Worm (Caenorhabditis elegans) whole organism, L3 larva: ENCODE results near the gene nspb-5.
A peak's percentile ranks its signal among the peaks of the same experiment; 100 is the strongest.

ENCODE experiments used
- R02D3.7 ChIP-seq: fragments of 150-350 bp; optimal IDR thresholded peaks from 2 replicates; lab custom pipeline; 2014; ENCODE audit warnings: missing biosample characterization, missing genetic modification characterization
- ZK546.5 ChIP-seq: sonication (generic microtip); optimal IDR thresholded peaks from 2 replicates; lab custom pipeline; 2017; ENCODE audit warnings: missing biosample characterization, missing genetic modification characterization
- aly-2 ChIP-seq: fragments of 150-350 bp; optimal IDR thresholded peaks from 2 replicates; lab custom pipeline; 2014; ENCODE audit warnings: missing biosample characterization, missing genetic modification characterization
- ama-1 ChIP-seq: fragments of 150-350 bp; optimal IDR thresholded peaks from 2 replicates; lab custom pipeline; 2018
- ceh-16 ChIP-seq: sonication (generic microtip); optimal IDR thresholded peaks from 2 replicates; lab custom pipeline; 2017; ENCODE audit warnings: missing biosample characterization, missing genetic modification characterization
- ceh-28 ChIP-seq: fragments of 150-350 bp; optimal IDR thresholded peaks from 2 replicates; lab custom pipeline; 2014; ENCODE audit warnings: missing biosample characterization, missing genetic modification reagents, missing genetic modification characterization
- ceh-82 ChIP-seq: fragments of 150-350 bp; optimal IDR thresholded peaks from 2 replicates; lab custom pipeline; 2014; ENCODE audit warnings: missing biosample characterization, missing genetic modification characterization
- ceh-9 ChIP-seq: sonication (generic microtip); optimal IDR thresholded peaks from 2 replicates; lab custom pipeline; 2018; ENCODE audit warnings: missing biosample characterization, missing genetic modification characterization
- daf-12 ChIP-seq: fragments of 150-350 bp; optimal IDR thresholded peaks from 2 replicates; lab custom pipeline; 2014; ENCODE audit warnings: missing biosample characterization, missing genetic modification reagents, missing genetic modification characterization
- egl-27 ChIP-seq: sonication (generic microtip); optimal IDR thresholded peaks from 4 replicates; lab custom pipeline; 2017; ENCODE audit warnings: missing biosample characterization, missing genetic modification reagents, missing genetic modification characterization
- egl-5 ChIP-seq: fragments of 150-350 bp; optimal IDR thresholded peaks from 2 replicates; lab custom pipeline; 2017; ENCODE audit warnings: missing biosample characterization, missing genetic modification reagents, missing genetic modification characterization, inconsistent platforms
- elt-1 ChIP-seq: fragments of 150-350 bp; optimal IDR thresholded peaks from 2 replicates; lab custom pipeline; 2014; ENCODE audit warnings: missing biosample characterization, missing genetic modification characterization
- elt-2 ChIP-seq: sonication (generic microtip); optimal IDR thresholded peaks from 2 replicates; lab custom pipeline; 2016; ENCODE audit warnings: missing genetic modification reagents, mild to moderate bottlenecking, missing genetic modification characterization, missing compliant biosample characterization
- elt-3 ChIP-seq, 3 experiments: fragments of 150-350 bp in 1 of 3; sonication (generic microtip) in 2 of 3; optimal IDR thresholded peaks; 2 replicates in 2 of 3; 4 replicates in 1 of 3; lab custom pipeline; 2014 to 2017; ENCODE audit warnings: missing biosample characterization in 3 of 3, missing genetic modification characterization in 3 of 3
- eor-1 ChIP-seq, 2 experiments: fragments of 150-350 bp; optimal IDR thresholded peaks; 2 replicates each; lab custom pipeline; 2014 to 2018; ENCODE audit warnings: missing biosample characterization in 2 of 2, missing genetic modification characterization in 2 of 2
- fkh-10 ChIP-seq: sonication (generic microtip); optimal IDR thresholded peaks from 2 replicates; lab custom pipeline; 2017; ENCODE audit warnings: missing biosample characterization, missing genetic modification reagents, missing genetic modification characterization
- fkh-2 ChIP-seq: fragments of 150-350 bp; optimal IDR thresholded peaks from 2 replicates; lab custom pipeline; 2014; ENCODE audit warnings: missing biosample characterization, missing genetic modification reagents, missing genetic modification characterization
- fos-1 ChIP-seq: fragments of 150-350 bp; optimal IDR thresholded peaks from 2 replicates; lab custom pipeline; 2014; ENCODE audit warnings: missing biosample characterization, missing genetic modification characterization
- hmg-11 ChIP-seq: sonication (generic microtip); optimal IDR thresholded peaks from 2 replicates; lab custom pipeline; 2016; ENCODE audit warnings: missing genetic modification characterization, missing compliant biosample characterization
- jun-1 ChIP-seq: fragments of 150-350 bp; optimal IDR thresholded peaks from 2 replicates; lab custom pipeline; 2014; ENCODE audit warnings: missing biosample characterization, missing genetic modification reagents, missing genetic modification characterization
- lin-15B ChIP-seq: fragments of 150-350 bp; optimal IDR thresholded peaks from 2 replicates; lab custom pipeline; 2014; ENCODE audit warnings: missing biosample characterization, missing genetic modification characterization
- lin-39 ChIP-seq: fragments of 150-350 bp; optimal IDR thresholded peaks from 2 replicates; lab custom pipeline; 2018; ENCODE audit warnings: missing biosample characterization, missing genetic modification reagents, missing genetic modification characterization
- lsy-12 ChIP-seq: sonication (generic microtip); optimal IDR thresholded peaks from 2 replicates; lab custom pipeline; 2016; ENCODE audit warnings: mild to moderate bottlenecking, missing genetic modification characterization, missing compliant biosample characterization
- mdl-1 ChIP-seq: fragments of 150-350 bp; optimal IDR thresholded peaks from 2 replicates; lab custom pipeline; 2014; ENCODE audit warnings: missing biosample characterization, missing genetic modification characterization
- mml-1 ChIP-seq: fragments of 150-350 bp; sonication (generic microtip); optimal IDR thresholded peaks from 3 replicates; lab custom pipeline; 2014; ENCODE audit warnings: missing biosample characterization, missing genetic modification characterization
- nfya-1 ChIP-seq: sonication (generic microtip); optimal IDR thresholded peaks from 2 replicates; lab custom pipeline; 2017; ENCODE audit warnings: missing genetic modification characterization, mild to moderate bottlenecking, missing compliant biosample characterization, antibody characterized with exemption, moderate library complexity; ENCODE audit not compliant: insufficient read depth
- nhr-11 ChIP-seq: fragments of 150-350 bp; optimal IDR thresholded peaks from 2 replicates; lab custom pipeline; 2014; ENCODE audit warnings: missing biosample characterization, missing genetic modification characterization
- nhr-12 ChIP-seq: fragments of 150-350 bp; optimal IDR thresholded peaks from 2 replicates; lab custom pipeline; 2014; ENCODE audit warnings: missing biosample characterization, missing genetic modification characterization
- nhr-23 ChIP-seq: fragments of 150-350 bp; optimal IDR thresholded peaks from 2 replicates; lab custom pipeline; 2014; ENCODE audit warnings: missing biosample characterization, missing genetic modification reagents, missing genetic modification characterization
- nhr-237 ChIP-seq: fragments of 150-350 bp; optimal IDR thresholded peaks from 2 replicates; lab custom pipeline; 2014; ENCODE audit warnings: missing biosample characterization, missing genetic modification characterization
- nhr-25 ChIP-seq: sonication (generic microtip); optimal IDR thresholded peaks from 2 replicates; lab custom pipeline; 2017; ENCODE audit warnings: missing biosample characterization, missing genetic modification characterization
- nhr-28 ChIP-seq: fragments of 150-350 bp; optimal IDR thresholded peaks from 2 replicates; lab custom pipeline; 2014; ENCODE audit warnings: missing biosample characterization, missing genetic modification characterization
- nhr-43 ChIP-seq: sonication (generic microtip); optimal IDR thresholded peaks from 2 replicates; lab custom pipeline; 2016; ENCODE audit warnings: mild to moderate bottlenecking, missing genetic modification characterization, missing compliant biosample characterization; ENCODE audit not compliant: poor library complexity, severe bottlenecking
- nhr-67 ChIP-seq: fragments of 150-350 bp; optimal IDR thresholded peaks from 2 replicates; lab custom pipeline; 2014; ENCODE audit warnings: missing biosample characterization, missing genetic modification characterization
- nhr-76 ChIP-seq: fragments of 150-350 bp; sonication (generic microtip); optimal IDR thresholded peaks from 5 replicates; lab custom pipeline; 2014; ENCODE audit warnings: missing biosample characterization, missing genetic modification characterization
- nhr-77 ChIP-seq: fragments of 150-350 bp; optimal IDR thresholded peaks from 2 replicates; lab custom pipeline; 2014; ENCODE audit warnings: missing biosample characterization, missing genetic modification characterization
- pha-4 ChIP-seq: fragments of 150-350 bp; optimal IDR thresholded peaks from 2 replicates; lab custom pipeline; 2014; ENCODE audit warnings: missing biosample characterization, missing genetic modification reagents, missing genetic modification characterization
- pqm-1 ChIP-seq: fragments of 150-350 bp; optimal IDR thresholded peaks from 2 replicates; lab custom pipeline; 2017; ENCODE audit warnings: missing biosample characterization, missing genetic modification characterization, inconsistent platforms
- sea-2 ChIP-seq: fragments of 150-350 bp; sonication (generic microtip); optimal IDR thresholded peaks from 4 replicates; lab custom pipeline; 2014; ENCODE audit warnings: missing biosample characterization, missing genetic modification reagents, missing genetic modification characterization
- skn-1 ChIP-seq: fragments of 150-350 bp; optimal IDR thresholded peaks from 2 replicates; lab custom pipeline; 2014; ENCODE audit warnings: missing biosample characterization, missing genetic modification characterization
- snpc-4 ChIP-seq: fragments of 150-350 bp; optimal IDR thresholded peaks from 2 replicates; lab custom pipeline; 2014; ENCODE audit warnings: missing biosample characterization, missing genetic modification characterization
- tbx-2 ChIP-seq: sonication (generic microtip); optimal IDR thresholded peaks from 2 replicates; lab custom pipeline; 2016; ENCODE audit warnings: mild to moderate bottlenecking, missing genetic modification characterization, missing compliant biosample characterization
- unc-39 ChIP-seq: sonication (generic microtip); optimal IDR thresholded peaks from 4 replicates; lab custom pipeline; 2017; ENCODE audit warnings: missing biosample characterization, missing genetic modification characterization
- unc-62 ChIP-seq: fragments of 150-350 bp; sonication (generic microtip); optimal IDR thresholded peaks from 4 replicates; lab custom pipeline; 2014; ENCODE audit warnings: missing biosample characterization, missing genetic modification reagents, missing genetic modification characterization
- zag-1 ChIP-seq: fragments of 150-350 bp; optimal IDR thresholded peaks from 2 replicates; lab custom pipeline; 2014; ENCODE audit warnings: missing biosample characterization, missing genetic modification characterization
- ztf-11 ChIP-seq: fragments of 150-350 bp; optimal IDR thresholded peaks from 2 replicates; lab custom pipeline; 2014; ENCODE audit warnings: missing biosample characterization, missing genetic modification characterization
- ztf-4 ChIP-seq: fragments of 150-350 bp; optimal IDR thresholded peaks from 2 replicates; lab custom pipeline; 2014; ENCODE audit warnings: missing biosample characterization, missing genetic modification characterization

nspb-5 gene

ce11 chrIV:6582604-6583003 is 16.2 kb upstream of the nspb-5 start, which contains the start of gene odr-8:
odr-8 (minus strand) TSS chrIV:6582704.
- TF ChIP-seq ZK546.5 (no peak), nhr-67 (tag; lab: Kevin White, UChicago) (no peak), egl-27 (tag; lab: Kevin White, UChicago) (no peak), unc-62 (GFP tag; lab: Kevin White, UChicago) (no peak), snpc-4 (no peak), nhr-43 (tag; lab: Kevin White, UChicago) (no peak), nhr-23 (tag; lab: Kevin White, UChicago) (no peak)

- no peak for TF ChIP-seq nhr-12
- no peak for TF ChIP-seq nhr-67 (tag; lab: Kevin White, UChicago)
- peak; percentile 62 for TF ChIP-seq pqm-1 (tag; lab: Kevin White, UChicago)
- TF ChIP-seq elt-1 (tag; lab: Kevin White, UChicago), result no peak
- TF ChIP-seq elt-2 (tag; lab: Kevin White, UChicago), result peak; percentile 28
- TF ChIP-seq ZK546.5, result no peak
- TF ChIP-seq elt-3 (tag; optimal IDR thresholded peaks at IDR 0.05; lab: Kevin White, UChicago), result no peak
- TF ChIP-seq tbx-2 (tag; lab: Kevin White, UChicago), result no peak
- TF ChIP-seq zag-1 (tag; lab: Kevin White, UChicago), result no peak
- no peak for TF ChIP-seq nhr-28 (tag; lab: Kevin White, UChicago)
- no peak for TF ChIP-seq nhr-77 (tag; lab: Kevin White, UChicago)
- peak; percentile 44 for TF ChIP-seq fkh-10
- TF ChIP-seq unc-39, result no peak
- TF ChIP-seq ztf-4 (tag; lab: Kevin White, UChicago), result no peak
- TF ChIP-seq eor-1 (tag; optimal IDR thresholded peaks at IDR 0.05; lab: Kevin White, UChicago), result no peak
- TF ChIP-seq pha-4 (tag; lab: Kevin White, UChicago), result peak; percentile 97
- no peak for TF ChIP-seq fos-1 (tag; lab: Kevin White, UChicago)
- TF ChIP-seq ceh-9 (tag; lab: Kevin White, UChicago), result no peak
- no peak for TF ChIP-seq nhr-237 (tag; lab: Kevin White, UChicago)
- TF ChIP-seq snpc-4, result peak; percentile 82
- no peak for TF ChIP-seq mdl-1 (tag; lab: Kevin White, UChicago)
- TF ChIP-seq mml-1, result no peak
- no peak for TF ChIP-seq ceh-82 (tag; lab: Kevin White, UChicago)
- peak; percentile 71 for TF ChIP-seq egl-5 (tag; lab: Kevin White, UChicago)
- TF ChIP-seq fkh-2, result no peak
- TF ChIP-seq aly-2 (tag; lab: Kevin White, UChicago), result no peak
- no peak for TF ChIP-seq daf-12 (tag; lab: Kevin White, UChicago)
- no peak for TF ChIP-seq nhr-11 (tag; lab: Kevin White, UChicago)
- TF ChIP-seq ceh-16 (tag; lab: Kevin White, UChicago), result no peak
- no peak for TF ChIP-seq unc-62 (GFP tag; lab: Kevin White, UChicago)
- TF ChIP-seq lsy-12, result peak; percentile 27
- TF ChIP-seq nhr-25 (tag; lab: Kevin White, UChicago), result peak; percentile 89
- peak; percentile 94 for TF ChIP-seq lin-15B (tag; lab: Kevin White, UChicago)
- TF ChIP-seq ztf-11 (tag; lab: Kevin White, UChicago), result no peak
- TF ChIP-seq skn-1 (tag; lab: Kevin White, UChicago), result peak; percentile 83
- TF ChIP-seq sea-2 (GFP tag; lab: Kevin White, UChicago), result no peak
- peak; percentile 34 for TF ChIP-seq jun-1
- TF ChIP-seq R02D3.7 (tag; lab: Kevin White, UChicago), result peak; percentile 68
- TF ChIP-seq nfya-1 (tag; lab: Kevin White, UChicago), result peak; percentile 86
- TF ChIP-seq nhr-23 (tag; lab: Kevin White, UChicago), result peak; percentile 85
- peak; percentile 64 for TF ChIP-seq lin-39
- TF ChIP-seq ama-1 (lab: Kevin White, UChicago), result no peak
- no peak for TF ChIP-seq nhr-76 (tag; lab: Kevin White, UChicago)
- TF ChIP-seq hmg-11 (tag; lab: Kevin White, UChicago), result peak; percentile 76
- peak; percentile 18 for TF ChIP-seq ceh-28 (tag; lab: Kevin White, UChicago)
- no peak for TF ChIP-seq egl-27 (tag; lab: Kevin White, UChicago)
- TF ChIP-seq nhr-43 (tag; lab: Kevin White, UChicago), result peak; percentile 69
These were observed 13.4 kb upstream of the nspb-5 start, which contains the start of the genes F38A5.2 and dnj-11 for ce11 chrIV:6585397-6585921. F38A5.2 (minus strand) TSS chrIV:6585400. dnj-11 (plus strand) TSS chrIV:6585871.
